Worm (Caenorhabditis elegans) whole organism, L2 larva: Measurements from ENCODE around the gene aly-1.

Experiments
- C34F6.9 ChIP-seq: fragments of 150-350 bp; optimal IDR thresholded peaks from 2 replicates; lab custom pipeline; 2014; ENCODE audit warnings: missing biosample characterization, missing genetic modification characterization
- R02D3.7 ChIP-seq: fragments of 150-350 bp; optimal IDR thresholded peaks from 2 replicates; lab custom pipeline; 2014; ENCODE audit warnings: missing biosample characterization, missing genetic modification characterization
- alr-1 ChIP-seq: fragments of 150-350 bp; optimal IDR thresholded peaks from 2 replicates; lab custom pipeline; 2014; ENCODE audit warnings: missing biosample characterization, missing genetic modification characterization
- aly-2 ChIP-seq: fragments of 150-350 bp; optimal IDR thresholded peaks from 2 replicates; lab custom pipeline; 2014; ENCODE audit warnings: missing biosample characterization, missing genetic modification characterization
- ama-1 ChIP-seq: fragments of 150-350 bp; optimal IDR thresholded peaks from 2 replicates; lab custom pipeline; 2018; ENCODE audit warnings: inconsistent platforms
- ceh-16 ChIP-seq: fragments of 150-350 bp; optimal IDR thresholded peaks from 2 replicates; lab custom pipeline; 2014; ENCODE audit warnings: missing biosample characterization, missing genetic modification characterization
- ceh-82 ChIP-seq: fragments of 150-350 bp; optimal IDR thresholded peaks from 2 replicates; lab custom pipeline; 2014; ENCODE audit warnings: missing biosample characterization, missing genetic modification characterization
- dmd-4 ChIP-seq: sonication (generic microtip); optimal IDR thresholded peaks from 2 replicates; lab custom pipeline; 2017; ENCODE audit warnings: missing biosample characterization, missing genetic modification characterization
- egl-27 ChIP-seq: sonication (generic microtip); optimal IDR thresholded peaks from 3 replicates; lab custom pipeline; 2017; ENCODE audit warnings: missing biosample characterization, missing genetic modification reagents, missing genetic modification characterization
- elt-1 ChIP-seq: fragments of 150-350 bp; optimal IDR thresholded peaks from 2 replicates; lab custom pipeline; 2014; ENCODE audit warnings: missing biosample characterization, missing genetic modification characterization
- elt-3 ChIP-seq: sonication (generic microtip); optimal IDR thresholded peaks from 2 replicates; lab custom pipeline; 2017; ENCODE audit warnings: missing biosample characterization, missing genetic modification characterization
- gmeb-1 ChIP-seq: fragments of 150-350 bp; optimal IDR thresholded peaks from 2 replicates; lab custom pipeline; 2014; ENCODE audit warnings: missing biosample characterization, missing genetic modification characterization
- lsy-2 ChIP-seq, 2 experiments: fragments of 150-350 bp in 1 of 2; sonication (generic microtip) in 1 of 2; optimal IDR thresholded peaks; 2 replicates each; lab custom pipeline; 2014 to 2017; ENCODE audit warnings: missing biosample characterization in 2 of 2, missing genetic modification characterization in 2 of 2
- mab-5 ChIP-seq: fragments of 150-350 bp; optimal IDR thresholded peaks from 2 replicates; lab custom pipeline; 2014; ENCODE audit warnings: missing biosample characterization, missing genetic modification characterization
- mbf-1 ChIP-seq: sonication (generic microtip); optimal IDR thresholded peaks from 2 replicates; lab custom pipeline; 2017; ENCODE audit warnings: missing biosample characterization, missing genetic modification characterization
- nhr-10 ChIP-seq: sonication (generic microtip); optimal IDR thresholded peaks from 2 replicates; lab custom pipeline; 2017; ENCODE audit warnings: missing biosample characterization, missing genetic modification characterization
- nhr-11 ChIP-seq: fragments of 150-350 bp; optimal IDR thresholded peaks from 2 replicates; lab custom pipeline; 2014; ENCODE audit warnings: missing biosample characterization, missing genetic modification characterization
- nhr-129 ChIP-seq: fragments of 150-350 bp; optimal IDR thresholded peaks from 2 replicates; lab custom pipeline; 2014; ENCODE audit warnings: missing biosample characterization, missing genetic modification characterization
- nhr-237 ChIP-seq: fragments of 150-350 bp; optimal IDR thresholded peaks from 2 replicates; lab custom pipeline; 2014; ENCODE audit warnings: missing biosample characterization, missing genetic modification characterization
- nhr-25 ChIP-seq: fragments of 150-350 bp; sonication (generic microtip); optimal IDR thresholded peaks from 3 replicates; lab custom pipeline; 2014; ENCODE audit warnings: missing biosample characterization, missing genetic modification characterization
- peb-1 ChIP-seq: fragments of 150-350 bp; optimal IDR thresholded peaks from 2 replicates; lab custom pipeline; 2014; ENCODE audit warnings: missing biosample characterization, missing genetic modification characterization
- sem-4 ChIP-seq: fragments of 150-350 bp; optimal IDR thresholded peaks from 2 replicates; lab custom pipeline; 2014; ENCODE audit warnings: missing biosample characterization, missing genetic modification reagents, missing genetic modification characterization
- skn-1 ChIP-seq: sonication (generic microtip); optimal IDR thresholded peaks from 2 replicates; lab custom pipeline; 2017; ENCODE audit warnings: missing biosample characterization, missing genetic modification characterization
- sma-3 ChIP-seq: sonication (generic microtip); optimal IDR thresholded peaks from 2 replicates; lab custom pipeline; 2016; ENCODE audit warnings: missing genetic modification reagents, missing genetic modification characterization, missing compliant biosample characterization
- sma-9 ChIP-seq, 2 experiments: fragments of 150-350 bp in 1 of 2; sonication (generic microtip) in 1 of 2; optimal IDR thresholded peaks; 2 replicates each; lab custom pipeline; 2014 to 2016; ENCODE audit warnings: missing genetic modification characterization in 2 of 2, mild to moderate bottlenecking in 1 of 2, missing biosample characterization in 1 of 2, missing compliant biosample characterization in 1 of 2, missing genetic modification reagents in 1 of 2, moderate library complexity in 1 of 2
- unc-39 ChIP-seq: fragments of 150-350 bp; optimal IDR thresholded peaks from 2 replicates; lab custom pipeline; 2014; ENCODE audit warnings: missing biosample characterization, missing genetic modification characterization
- unc-55 ChIP-seq: fragments of 150-350 bp; sonication (generic microtip); optimal IDR thresholded peaks from 3 replicates; lab custom pipeline; 2014; ENCODE audit warnings: missing biosample characterization, missing genetic modification reagents, missing genetic modification characterization
- zag-1 ChIP-seq: fragments of 150-350 bp; optimal IDR thresholded peaks from 2 replicates; lab custom pipeline; 2014; ENCODE audit warnings: missing biosample characterization, missing genetic modification characterization
- ztf-11 ChIP-seq: sonication (generic microtip); optimal IDR thresholded peaks from 2 replicates; lab custom pipeline; 2017; ENCODE audit warnings: missing biosample characterization, missing genetic modification characterization
- ztf-4 ChIP-seq: fragments of 150-350 bp; optimal IDR thresholded peaks from 2 replicates; lab custom pipeline; 2014; ENCODE audit warnings: missing biosample characterization, missing genetic modification characterization

Gene aly-1

ce11 chrIV:9150175-9150574 lies 41.4 kb downstream of the aly-1 start, which contains the start of gene F23B2.7:
Gene F23B2.7, plus strand, starts transcription at chrIV:9150475.
- TF ChIP-seq lsy-2 (tag; optimal IDR thresholded peaks at IDR 0.05; lab: Kevin White, UChicago) = no peak
- no peak for TF ChIP-seq skn-1 (tag; lab: Kevin White, UChicago)
- TF ChIP-seq aly-2 = no peak
- TF ChIP-seq ama-1 (lab: Kevin White, UChicago) = no peak
- TF ChIP-seq C34F6.9 (tag; lab: Kevin White, UChicago) = no peak
- TF ChIP-seq gmeb-1 (tag; lab: Kevin White, UChicago) = no peak
- no peak for TF ChIP-seq nhr-10 (tag; lab: Kevin White, UChicago)
- TF ChIP-seq nhr-11 (tag; lab: Kevin White, UChicago) = no peak
- TF ChIP-seq mbf-1 (tag; lab: Kevin White, UChicago) = no peak
- TF ChIP-seq peb-1 (tag; lab: Kevin White, UChicago) = no peak
- no peak for TF ChIP-seq alr-1
- TF ChIP-seq ceh-16 (tag; lab: Kevin White, UChicago) = no peak
- TF ChIP-seq ztf-4 (tag; lab: Kevin White, UChicago) = no peak
- TF ChIP-seq nhr-237 (tag; lab: Kevin White, UChicago) = no peak
- TF ChIP-seq unc-55 (GFP tag; lab: Kevin White, UChicago) = no peak
- TF ChIP-seq egl-27 (tag; lab: Kevin White, UChicago) = no peak
- TF ChIP-seq unc-39 = no peak

DNA sequence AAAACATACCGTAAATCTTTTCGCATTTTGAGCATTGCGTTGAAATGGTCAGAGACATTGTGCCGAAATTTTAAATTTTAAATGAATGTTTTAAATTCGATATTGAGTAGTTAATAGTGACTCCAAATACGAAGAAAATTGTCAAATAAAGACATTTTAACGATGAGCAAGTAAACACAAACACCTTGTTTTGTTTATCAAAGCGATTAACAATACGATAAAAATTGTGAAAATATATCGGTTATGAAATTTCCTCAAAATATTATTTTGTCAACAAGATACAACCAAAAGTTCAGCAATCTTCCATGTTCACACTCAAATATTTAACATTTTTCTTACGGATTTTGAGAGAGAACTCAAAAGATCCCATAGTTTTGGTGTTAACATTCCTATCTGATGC lies 45.5 kb downstream of the aly-1 start, which contains the start of gene F23B2.10:
Gene F23B2.10 (minus strand): TSS at position 101 of the 400 bp plus-strand sequence.
- TF ChIP-seq mab-5 (tag; lab: Kevin White, UChicago) (no peak), sma-9 (GFP tag; optimal IDR thresholded peaks at IDR 0.05; lab: Kevin White, UChicago) (no peak), sma-9 (tag; optimal IDR thresholded peaks at IDR 0.05; lab: Kevin White, UChicago) (no peak), ama-1 (lab: Kevin White, UChicago) (no peak), C34F6.9 (tag; lab: Kevin White, UChicago) (no peak), zag-1 (tag; lab: Kevin White, UChicago) (no peak), ztf-11 (tag; lab: Kevin White, UChicago) (no peak), elt-3 (tag; lab: Kevin White, UChicago) (no peak), R02D3.7 (tag; lab: Kevin White, UChicago) (no peak), lsy-2 (tag; optimal IDR thresholded peaks at IDR 0.05; lab: Kevin White, UChicago) (no peak), nhr-25 (tag; lab: Kevin White, UChicago) (no peak), nhr-129 (tag; lab: Kevin White, UChicago) (no peak), elt-1 (tag; lab: Kevin White, UChicago) (no peak), dmd-4 (no peak), sma-3 (GFP tag; lab: Kevin White, UChicago) (no peak), skn-1 (tag; lab: Kevin White, UChicago) (no peak), sem-4 (tag; lab: Kevin White, UChicago) (no peak), nhr-11 (tag; lab: Kevin White, UChicago) (no peak), ceh-82 (no peak), egl-27 (tag; lab: Kevin White, UChicago) (no peak)
